Worm (Caenorhabditis elegans) whole organism, L4 larva: ENCODE results near the gene C06C3.4.

ENCODE experiments used
- mdl-1 ChIP-seq, 2 experiments: fragments of 150-350 bp in 1 of 2; sonication (generic microtip) in 1 of 2; optimal IDR thresholded peaks; 2 replicates each; lab custom pipeline; 2014 to 2017; ENCODE audit warnings: missing biosample characterization in 2 of 2, missing genetic modification characterization in 2 of 2
- set-16 ChIP-seq: fragments of 200-800 bp; sonication (Bioruptor generic); IDR thresholded peaks from 2 replicates; pipeline ENCODE4 v1.3.6; 2022; ENCODE audit warnings: missing genetic modification reagents, missing genetic modification characterization, missing compliant biosample characterization
- unc-130 ChIP-seq: sonication (generic microtip); optimal IDR thresholded peaks from 2 replicates; lab custom pipeline; 2016; ENCODE audit warnings: missing genetic modification reagents, missing genetic modification characterization, missing compliant biosample characterization

ce11 chrII:9403087-9403486 lies 30.0 kb downstream of the C06C3.4 start, which contains the start of gene Y51B9A.6:
- TF ChIP-seq mdl-1 (tag; optimal IDR thresholded peaks at IDR 0.05; lab: Kevin White, UChicago) (no peak), set-16 (GFP tag; lab: Robert Waterston, UW) (no peak), unc-130 (GFP tag; lab: Kevin White, UChicago) (no peak)
